Fruit fly (Drosophila melanogaster) whole organism: ENCODE results near the gene CG3246.

Experiments used
- CG8478 ChIP-seq: fragments of >200 bp; optimal IDR thresholded peaks from 2 replicates; lab custom pipeline; 2018; ENCODE audit warnings: inconsistent platforms
- Dll ChIP-seq: fragments of >200 bp; optimal IDR thresholded peaks from 2 replicates; lab custom pipeline; 2017
- EcR ChIP-seq, 2 experiments: fragments of >200 bp; optimal IDR thresholded peaks; 2 replicates each; lab custom pipeline; 2017; ENCODE audit warnings: missing biosample characterization in 2 of 2, missing genetic modification characterization in 2 of 2, missing genetic modification reagents in 2 of 2
- pan ChIP-seq: fragments of >200 bp; optimal IDR thresholded peaks from 2 replicates; lab custom pipeline; 2017
- psq ChIP-seq: fragments of >200 bp; optimal IDR thresholded peaks from 2 replicates; lab custom pipeline; 2017
- usp ChIP-seq: fragments of >200 bp; optimal IDR thresholded peaks from 2 replicates; lab custom pipeline; 2017; ENCODE audit warnings: missing biosample characterization, missing genetic modification characterization, mixed read lengths

CG3246 gene

dm6 chr2L:3439502-3439901 lies 22.2 kb downstream of the CG3246 start:
- no peak for TF ChIP-seq psq (lab: Kevin White, UChicago)
- no peak for TF ChIP-seq pan (lab: Kevin White, UChicago)
- TF ChIP-seq EcR (GFP tag; optimal IDR thresholded peaks at IDR 0.05; lab: Kevin White, UChicago): no peak
- no peak for TF ChIP-seq usp
- TF ChIP-seq CG8478 (lab: Kevin White, UChicago): no peak
- TF ChIP-seq Dll (lab: Kevin White, UChicago): no peak

- TF ChIP-seq usp (no peak), pan (lab: Kevin White, UChicago) (no peak), psq (lab: Kevin White, UChicago) (no peak), EcR (GFP tag; optimal IDR thresholded peaks at IDR 0.05; lab: Kevin White, UChicago) (no peak), CG8478 (lab: Kevin White, UChicago) (no peak), Dll (lab: Kevin White, UChicago) (no peak)
Measured at dm6 chr2L:3438078-3438477, 23.7 kb downstream of the CG3246 start.

- TF ChIP-seq CG8478 (lab: Kevin White, UChicago) (no peak), psq (lab: Kevin White, UChicago) (no peak), Dll (lab: Kevin White, UChicago) (no peak), EcR (GFP tag; optimal IDR thresholded peaks at IDR 0.05; lab: Kevin White, UChicago) (no peak), usp (no peak), pan (lab: Kevin White, UChicago) (no peak)
Measured at dm6 chr2L:3437068-3437467, 24.7 kb downstream of the CG3246 start.

dm6 chr2L:3436347-3436746 lies 25.4 kb downstream of the CG3246 start:
- TF ChIP-seq CG8478 (lab: Kevin White, UChicago): no peak
- no peak for TF ChIP-seq EcR (GFP tag; optimal IDR thresholded peaks at IDR 0.05; lab: Kevin White, UChicago)
- TF ChIP-seq Dll (lab: Kevin White, UChicago): no peak
- no peak for TF ChIP-seq usp
- TF ChIP-seq psq (lab: Kevin White, UChicago): no peak
- no peak for TF ChIP-seq pan (lab: Kevin White, UChicago)

dm6 chr2L:3435086-3435485 lies 26.7 kb downstream of the CG3246 start:
- TF ChIP-seq usp (no peak), psq (lab: Kevin White, UChicago) (no peak), pan (lab: Kevin White, UChicago) (no peak), Dll (lab: Kevin White, UChicago) (no peak), EcR (GFP tag; optimal IDR thresholded peaks at IDR 0.05; lab: Kevin White, UChicago) (no peak), CG8478 (lab: Kevin White, UChicago) (no peak)

dm6 chr2L:3428419-3429097 lies 33.2 kb downstream of the CG3246 start:
- TF ChIP-seq CG8478 (lab: Kevin White, UChicago): no peak
- TF ChIP-seq pan (lab: Kevin White, UChicago): no peak
- TF ChIP-seq Dll (lab: Kevin White, UChicago): no peak
- TF ChIP-seq usp: no peak
- no peak for TF ChIP-seq EcR (GFP tag; optimal IDR thresholded peaks at IDR 0.05; lab: Kevin White, UChicago)
- TF ChIP-seq psq (lab: Kevin White, UChicago): no peak

- TF ChIP-seq CG8478 (lab: Kevin White, UChicago) (no peak), pan (lab: Kevin White, UChicago) (no peak), psq (lab: Kevin White, UChicago) (no peak), EcR (GFP tag; optimal IDR thresholded peaks at IDR 0.05; lab: Kevin White, UChicago) (no peak), usp (no peak), Dll (lab: Kevin White, UChicago) (no peak)
Measured at dm6 chr2L:3426669-3427232, 35.0 kb downstream of the CG3246 start, which contains the start of gene Pgant2. TSS of gene Pgant2 (minus strand) at chr2L:3426719.

dm6 chr2L:3425947-3426346 lies 35.8 kb downstream of the CG3246 start:
- no peak for TF ChIP-seq usp

- TF ChIP-seq pan (lab: Kevin White, UChicago): no peak
- TF ChIP-seq EcR (GFP tag; optimal IDR thresholded peaks at IDR 0.05; lab: Kevin White, UChicago): no peak
- TF ChIP-seq usp: no peak
- TF ChIP-seq Dll (lab: Kevin White, UChicago): no peak
Measured at dm6 chr2L:3422753-3423152, 39.0 kb downstream of the CG3246 start.

- no peak for TF ChIP-seq psq (lab: Kevin White, UChicago)
- no peak for TF ChIP-seq pan (lab: Kevin White, UChicago)
- TF ChIP-seq usp: no peak
- TF ChIP-seq CG8478 (lab: Kevin White, UChicago): no peak
- TF ChIP-seq Dll (lab: Kevin White, UChicago): no peak
- no peak for TF ChIP-seq EcR (GFP tag; optimal IDR thresholded peaks at IDR 0.05; lab: Kevin White, UChicago)
Measured at dm6 chr2L:3417613-3418012, 44.1 kb downstream of the CG3246 start.

dm6 chr2L:3416527-3417304 lies 45.0 kb downstream of the CG3246 start, which contains the start of gene CG31952:
TSS of gene CG31952 (plus strand) at chr2L:3416693.
- TF ChIP-seq Dll (lab: Kevin White, UChicago) (no peak), usp (no peak), psq (lab: Kevin White, UChicago) (no peak)
